Fruit fly (Drosophila melanogaster): ENCODE measurements around the gene CG11251.

dm6 chr3L:13133140-13133539, 43.4 kb upstream of the CG11251 start:
- TF ChIP-seq Dll (optimal IDR thresholded peaks at IDR 0.05) (no peak), pan (optimal IDR thresholded peaks at IDR 0.05) (no peak), psq (optimal IDR thresholded peaks at IDR 0.05) (no peak), CG8478 (optimal IDR thresholded peaks at IDR 0.05) (no peak), EcR (GFP tag; optimal IDR thresholded peaks at IDR 0.05) (no peak)

Measured in whole organism.